Worm (Caenorhabditis elegans): ENCODE data around the gene srx-78.

Gene srx-78

DNA sequence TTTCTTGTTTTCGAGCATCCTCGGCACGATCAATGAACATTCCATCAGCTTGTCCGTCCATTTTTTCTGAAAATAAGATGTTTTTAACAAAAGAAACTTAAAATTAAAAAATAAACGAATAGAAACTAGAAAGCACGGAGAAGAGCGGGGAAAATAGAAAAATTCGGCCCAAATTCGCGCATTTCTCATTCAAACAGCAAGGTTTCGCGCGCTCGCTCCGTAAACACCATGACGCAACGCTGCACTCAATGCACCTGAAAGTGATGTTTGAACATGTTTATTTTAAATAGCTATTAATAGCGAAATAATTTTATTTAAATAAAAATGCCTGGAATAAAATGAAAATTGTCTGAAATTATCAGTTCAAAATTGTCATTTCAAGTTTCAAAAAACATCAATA, 35.3 kb upstream of the srx-78 start, which contains the start of the genes mcm-3 and C25D7.15 (continued):
- TF ChIP-seq mcd-1 (GFP tag; IDR thresholded peaks at IDR 0.05) (peak; percentile 49), ceh-91 (GFP tag; IDR thresholded peaks at IDR 0.05) (peak; percentile 89), B0336.3 (GFP tag; IDR thresholded peaks at IDR 0.05) (peak; percentile 50; the same call in 1 of the 2 replicates), nfya-1 (tag; optimal IDR thresholded peaks at IDR 0.05; ENCODE audit: borderline replicate concordance, insufficient read depth) (no peak), cebp-1 (GFP tag; IDR thresholded peaks at IDR 0.05) (no peak), cebp-1 (tag; optimal IDR thresholded peaks at IDR 0.05) (peak; percentile 6), Y95B8A.8 (GFP tag; IDR thresholded peaks at IDR 0.05) (peak; percentile 61; the same call in 1 of the 2 replicates), xnd-1 (tag; optimal IDR thresholded peaks at IDR 0.05) (peak; percentile 72), unc-130 (GFP tag; optimal IDR thresholded peaks at IDR 0.05) (peak; percentile 0), snpc-4 (GFP tag; optimal IDR thresholded peaks at IDR 0.05) (no peak), snpc-4 (tag; optimal IDR thresholded peaks at IDR 0.05) (peak in 1 of 4 experiments; percentile 42), lsl-1 (GFP tag; optimal IDR thresholded peaks at IDR 0.05) (peak; percentile 78), B0019.2 (GFP tag; conservative IDR thresholded peaks at IDR 0.05) (peak; percentile 84), madf-6 (GFP tag; IDR thresholded peaks at IDR 0.05) (peak; percentile 97), athp-1 (tag; optimal IDR thresholded peaks at IDR 0.05) (no peak), atf-7 (tag; optimal IDR thresholded peaks at IDR 0.05) (no peak), dox-1 (GFP tag; IDR thresholded peaks at IDR 0.05) (peak; percentile 69; the same call in 1 of the 2 replicates), snpc-1.3 (tag; optimal IDR thresholded peaks at IDR 0.05; ENCODE audit: insufficient read depth) (peak; percentile 27), rcor-1 (GFP tag; IDR thresholded peaks at IDR 0.05) (peak; percentile 50), repo-1 (tag; optimal IDR thresholded peaks at IDR 0.05) (no peak), F22D6.2 (tag; optimal IDR thresholded peaks at IDR 0.05) (no peak), lin-54 (GFP tag; optimal IDR thresholded peaks at IDR 0.05) (peak; percentile 80), F33H1.4 (GFP tag; IDR thresholded peaks at IDR 0.05) (peak; percentile 75), lir-1 (GFP tag; conservative IDR thresholded peaks at IDR 0.05) (no peak), pbrm-1 (GFP tag; IDR thresholded peaks at IDR 0.05) (peak; percentile 63; the same call in 1 of the 2 replicates)

ce11 chrV:15060595-15060994, 34.3 kb upstream of the srx-78 start:
- peak; percentile 55; the same call in 1 of the 2 replicates for TF ChIP-seq F33H1.4 (GFP tag; IDR thresholded peaks at IDR 0.05)
- peak; percentile 77 for TF ChIP-seq lsl-1 (GFP tag; optimal IDR thresholded peaks at IDR 0.05)
- TF ChIP-seq ceh-58 (GFP tag; IDR thresholded peaks at IDR 0.05), result no peak
- TF ChIP-seq C06A6.2 (GFP tag; conservative IDR thresholded peaks at IDR 0.05), result no peak
- TF ChIP-seq sptf-2 (GFP tag; optimal IDR thresholded peaks at IDR 0.05), result no peak

- no peak for TF ChIP-seq C06A6.2 (GFP tag; conservative IDR thresholded peaks at IDR 0.05)
- no peak for TF ChIP-seq F39B2.1 (GFP tag; IDR thresholded peaks at IDR 0.05)
- no peak for TF ChIP-seq hlh-26 (GFP tag; conservative IDR thresholded peaks at IDR 0.05)
- no peak for TF ChIP-seq lsl-1 (GFP tag; optimal IDR thresholded peaks at IDR 0.05)
- no peak for TF ChIP-seq F49E8.2 (tag; optimal IDR thresholded peaks at IDR 0.05; ENCODE audit: insufficient read depth)
- no peak for TF ChIP-seq K11D2.4 (GFP tag; IDR thresholded peaks at IDR 0.05)
- no peak for TF ChIP-seq hsf-1 (GFP tag; IDR thresholded peaks at IDR 0.05)
- no peak for TF ChIP-seq unc-130 (GFP tag; optimal IDR thresholded peaks at IDR 0.05)
- no peak for TF ChIP-seq nhr-27 (tag; optimal IDR thresholded peaks at IDR 0.05)
- TF ChIP-seq pbrm-1 (GFP tag; IDR thresholded peaks at IDR 0.05), result no peak
- TF ChIP-seq B0261.1 (tag; optimal IDR thresholded peaks at IDR 0.05), result no peak
- TF ChIP-seq xnd-1 (tag; optimal IDR thresholded peaks at IDR 0.05), result no peak
- TF ChIP-seq nfya-1 (tag; optimal IDR thresholded peaks at IDR 0.05; ENCODE audit: borderline replicate concordance, insufficient read depth), result no peak
- no peak for TF ChIP-seq Y53G8AR.9 (GFP tag; conservative IDR thresholded peaks at IDR 0.05)
These were observed 30.9 kb upstream of the srx-78 start, which contains the start of gene rap-2 for ce11 chrV:15063987-15064386. rap-2 (minus strand) TSS chrV:15064087.
